Fruit fly (Drosophila melanogaster) Kc167 (cell line): ENCODE measurements around the gene Cp110.

Source experiments
- Myc ChIP-seq: fragments of >200 bp; optimal IDR thresholded peaks from 2 replicates; lab custom pipeline; 2017; ENCODE audit warnings: missing external identifiers
- Sin3A ChIP-seq: fragments of >200 bp; optimal IDR thresholded peaks from 2 replicates; lab custom pipeline; 2018; ENCODE audit warnings: missing external identifiers
- psq ChIP-seq: fragments of >200 bp; optimal IDR thresholded peaks from 2 replicates; lab custom pipeline; 2017; ENCODE audit warnings: missing external identifiers

dm6 chrX:22479207-22479820, 2.6 kb upstream of the Cp110 start:
- no peak for TF ChIP-seq Sin3A (lab: Kevin White, UChicago)
- TF ChIP-seq Myc (lab: Kevin White, UChicago), result no peak
- no peak for TF ChIP-seq psq
